Fruit fly (Drosophila melanogaster) whole organism, embryonic: ENCODE data around the gene CG17010.

Experiments
- Awh ChIP-seq: fragments of 200-800 bp; sonication (Bioruptor generic); IDR thresholded peaks from 2 replicates; pipeline ENCODE4, ENCODE4 v1.3.6; 2022; ENCODE audit warnings: missing biosample characterization, missing genetic modification characterization
- CG10267 ChIP-seq: fragments of 200-800 bp; sonication (Bioruptor generic); optimal IDR thresholded peaks from 2 replicates; lab custom pipeline; 2018; ENCODE audit warnings: missing biosample characterization, mild to moderate bottlenecking, missing genetic modification characterization, moderate library complexity
- CG10462 ChIP-seq: fragments of 200-800 bp; sonication (Bioruptor generic); optimal IDR thresholded peaks from 2 replicates; lab custom pipeline; 2016; ENCODE audit warnings: missing biosample characterization, missing genetic modification characterization
- CG11723 ChIP-seq: fragments of 200-800 bp; sonication (Bioruptor generic); optimal IDR thresholded peaks from 2 replicates; lab custom pipeline; 2017; ENCODE audit warnings: missing biosample characterization, mild to moderate bottlenecking, missing genetic modification characterization
- CG1233 ChIP-seq: fragments of 200-800 bp; sonication (Bioruptor generic); optimal IDR thresholded peaks from 4 replicates; lab custom pipeline; 2018; ENCODE audit warnings: missing biosample characterization, mild to moderate bottlenecking, missing genetic modification characterization
- CG1603 ChIP-seq: fragments of 200-800 bp; sonication (Bioruptor generic); optimal IDR thresholded peaks from 2 replicates; lab custom pipeline; 2019; ENCODE audit warnings: missing biosample characterization, mild to moderate bottlenecking, missing genetic modification characterization, moderate library complexity
- CG17186 ChIP-seq: fragments of 200-800 bp; sonication (Bioruptor generic); optimal IDR thresholded peaks from 3 replicates; lab custom pipeline; 2017; ENCODE audit warnings: missing biosample characterization, missing genetic modification reagents, missing genetic modification characterization
- CG18262 ChIP-seq: fragments of 200-800 bp; optimal IDR thresholded peaks from 3 replicates; lab custom pipeline; 2019; ENCODE audit warnings: missing biosample characterization, mild to moderate bottlenecking, missing genetic modification characterization, moderate library complexity
- CG2678 ChIP-seq: fragments of 200-800 bp; sonication (Bioruptor generic); optimal IDR thresholded peaks from 3 replicates; lab custom pipeline; 2019; ENCODE audit warnings: missing biosample characterization, mild to moderate bottlenecking, missing genetic modification characterization, moderate library complexity
- CG2875 ChIP-seq: fragments of 200-800 bp; sonication (Bioruptor generic); optimal IDR thresholded peaks from 2 replicates; lab custom pipeline; 2017; ENCODE audit warnings: missing biosample characterization, mild to moderate bottlenecking, missing genetic modification characterization, missing genetic modification reagents
- CG30020 ChIP-seq: fragments of 200-800 bp; optimal IDR thresholded peaks from 2 replicates; lab custom pipeline; 2019; ENCODE audit warnings: missing biosample characterization, mild to moderate bottlenecking, missing genetic modification characterization, moderate library complexity
- CG32767 ChIP-seq: fragments of 200-800 bp; sonication (Bioruptor generic); IDR thresholded peaks from 2 replicates; pipeline ENCODE4 v1.3.6; 2022; ENCODE audit warnings: missing biosample characterization, missing genetic modification characterization
- CG33213 ChIP-seq: fragments of 200-800 bp; sonication (Bioruptor generic); optimal IDR thresholded peaks from 3 replicates; lab custom pipeline; 2016; ENCODE audit warnings: missing biosample characterization, missing genetic modification characterization
- CG34376 ChIP-seq: fragments of 200-800 bp; sonication (Bioruptor generic); optimal IDR thresholded peaks from 2 replicates; lab custom pipeline; 2018; ENCODE audit warnings: missing biosample characterization, mild to moderate bottlenecking, missing genetic modification characterization
- CG34422 ChIP-seq: fragments of 200-800 bp; sonication (Bioruptor generic); IDR thresholded peaks from 3 replicates; pipeline ENCODE4 v1.3.6; 2022; ENCODE audit warnings: missing biosample characterization, missing genetic modification characterization
- CG5245 ChIP-seq: fragments of 200-800 bp; sonication (Bioruptor generic); optimal IDR thresholded peaks from 3 replicates; lab custom pipeline; 2016; ENCODE audit warnings: missing biosample characterization, missing genetic modification characterization
- CG6254 ChIP-seq: fragments of 200-800 bp; sonication (Bioruptor generic); optimal IDR thresholded peaks from 3 replicates; lab custom pipeline; 2017; ENCODE audit warnings: mild to moderate bottlenecking, missing biosample characterization, missing genetic modification reagents, missing genetic modification characterization
- CG6683 ChIP-seq: fragments of 200-800 bp; sonication (Bioruptor generic); optimal IDR thresholded peaks from 2 replicates; lab custom pipeline; 2017; ENCODE audit warnings: missing biosample characterization, mild to moderate bottlenecking, missing genetic modification characterization, missing genetic modification reagents
- CG7987 ChIP-seq: fragments of 200-800 bp; sonication (Bioruptor generic); optimal IDR thresholded peaks from 2 replicates; lab custom pipeline; 2018; ENCODE audit warnings: missing biosample characterization, mild to moderate bottlenecking, missing genetic modification characterization, moderate library complexity
- CG9215 ChIP-seq: fragments of 200-800 bp; sonication (Bioruptor generic); IDR thresholded peaks from 2 replicates; pipeline ENCODE4 v1.3.6; 2022; ENCODE audit warnings: missing biosample characterization, missing genetic modification characterization
- CTCF ChIP-seq: fragments of 200-800 bp; sonication (Bioruptor generic); optimal IDR thresholded peaks from 2 replicates; lab custom pipeline; 2017; ENCODE audit warnings: missing biosample characterization, mild to moderate bottlenecking, missing genetic modification characterization, moderate library complexity
- D19A ChIP-seq: fragments of 200-800 bp; optimal IDR thresholded peaks from 3 replicates; lab custom pipeline; 2019; ENCODE audit warnings: missing biosample characterization, mild to moderate bottlenecking, missing genetic modification characterization, moderate library complexity
- D19B ChIP-seq: fragments of 200-800 bp; sonication (Bioruptor generic); optimal IDR thresholded peaks from 2 replicates; lab custom pipeline; 2017; ENCODE audit warnings: missing biosample characterization, mild to moderate bottlenecking, missing genetic modification characterization
- Dll ChIP-seq: fragments of 200-800 bp; sonication (Bioruptor generic); IDR thresholded peaks from 4 replicates; pipeline ENCODE4 v1.3.6; 2022; ENCODE audit warnings: missing biosample characterization, missing genetic modification characterization; ENCODE audit not compliant: partially characterized antibody
- Hr3 ChIP-seq: fragments of 200-800 bp; sonication (Bioruptor generic); optimal IDR thresholded peaks from 3 replicates; lab custom pipeline; 2016; ENCODE audit warnings: missing biosample characterization, missing genetic modification characterization
- MBD-R2 ChIP-seq: fragments of 200-800 bp; sonication (Bioruptor generic); IDR thresholded peaks from 2 replicates; pipeline ENCODE4 v1.3.6; 2022; ENCODE audit warnings: missing biosample characterization, missing genetic modification characterization
- Max ChIP-seq: fragments of 200-800 bp; sonication (Bioruptor generic); optimal IDR thresholded peaks from 2 replicates; lab custom pipeline; 2016; ENCODE audit warnings: missing biosample characterization, mild to moderate bottlenecking, missing genetic modification characterization
- Meics ChIP-seq: fragments of 200-800 bp; sonication (Bioruptor generic); optimal IDR thresholded peaks from 2 replicates; lab custom pipeline; 2017; ENCODE audit warnings: missing biosample characterization, mild to moderate bottlenecking, missing genetic modification characterization
- Myb ChIP-seq: fragments of 200-800 bp; sonication (Bioruptor generic); optimal IDR thresholded peaks from 2 replicates; lab custom pipeline; 2016; ENCODE audit warnings: missing biosample characterization, missing genetic modification characterization
- Nf-YC ChIP-seq: fragments of 200-800 bp; optimal IDR thresholded peaks from 3 replicates; lab custom pipeline; 2019; ENCODE audit warnings: missing biosample characterization, mild to moderate bottlenecking, missing genetic modification characterization, moderate library complexity
- PHDP ChIP-seq: fragments of 200-800 bp; sonication (Bioruptor generic); optimal IDR thresholded peaks from 3 replicates; lab custom pipeline; 2018; ENCODE audit warnings: missing biosample characterization, mild to moderate bottlenecking, missing genetic modification characterization, moderate library complexity
- Sin3A ChIP-seq: fragments of >200 bp; optimal IDR thresholded peaks from 2 replicates; lab custom pipeline; 2018
- TFAM ChIP-seq: fragments of 200-800 bp; sonication (Bioruptor generic); optimal IDR thresholded peaks from 2 replicates; lab custom pipeline; 2017; ENCODE audit warnings: missing biosample characterization, missing genetic modification characterization, inconsistent platforms
- Taf1 ChIP-seq: fragments of 200-800 bp; sonication (Bioruptor generic); IDR thresholded peaks from 2 replicates; pipeline ENCODE4 v1.3.6; 2022; ENCODE audit warnings: missing biosample characterization, missing genetic modification characterization
- Trl ChIP-seq, 3 experiments: fragments of >200 bp in 2 of 3; fragments of 200-800 bp in 1 of 3; sonication (Bioruptor generic) in 1 of 3; optimal IDR thresholded peaks; 2 replicates in 1 of 3; 3 replicates in 2 of 3; lab custom pipeline; 2016 to 2017; ENCODE audit warnings: missing biosample characterization in 1 of 3, missing genetic modification characterization in 1 of 3
- ab ChIP-seq: fragments of 200-800 bp; sonication (Bioruptor generic); optimal IDR thresholded peaks from 2 replicates; lab custom pipeline; 2016; ENCODE audit warnings: missing biosample characterization, missing genetic modification characterization
- br ChIP-seq: fragments of >200 bp; optimal IDR thresholded peaks from 2 replicates; lab custom pipeline; 2017
- chif ChIP-seq, 2 experiments: fragments of 200-800 bp; sonication (Bioruptor generic); optimal IDR thresholded peaks; 3 replicates each; lab custom pipeline; 2016; ENCODE audit warnings: missing biosample characterization in 2 of 2, missing genetic modification characterization in 2 of 2
- chinmo ChIP-seq: fragments of 200-800 bp; sonication (Bioruptor generic); IDR thresholded peaks from 4 replicates; pipeline ENCODE4 v1.3.6; 2022; ENCODE audit warnings: missing biosample characterization, missing genetic modification characterization; ENCODE audit not compliant: partially characterized antibody
- dan ChIP-seq: fragments of 200-800 bp; sonication (Bioruptor generic); IDR thresholded peaks from 2 replicates; pipeline ENCODE4 v1.3.6; 2022; ENCODE audit warnings: missing biosample characterization, missing genetic modification characterization
- fd3F ChIP-seq: fragments of 200-800 bp; sonication (Bioruptor generic); optimal IDR thresholded peaks from 2 replicates; lab custom pipeline; 2018; ENCODE audit warnings: missing biosample characterization, mild to moderate bottlenecking, missing genetic modification characterization, moderate library complexity
- inv ChIP-seq: fragments of 200-800 bp; sonication (Bioruptor generic); IDR thresholded peaks from 2 replicates; pipeline ENCODE4 v1.3.6; 2022; ENCODE audit warnings: missing biosample characterization, missing genetic modification characterization; ENCODE audit not compliant: partially characterized antibody
- lbe ChIP-seq: fragments of 200-800 bp; sonication (Bioruptor generic); optimal IDR thresholded peaks from 2 replicates; lab custom pipeline; 2016; ENCODE audit warnings: missing biosample characterization, mild to moderate bottlenecking, missing genetic modification characterization
- lov ChIP-seq, 2 experiments: fragments of 200-800 bp in 1 of 2; fragments of >200 bp in 1 of 2; sonication (Bioruptor generic) in 1 of 2; IDR thresholded peaks in 1 of 2; optimal IDR thresholded peaks in 1 of 2; 2 replicates in 1 of 2; 3 replicates in 1 of 2; pipeline versions ENCODE4 v1.3.6 to Lab custom; 2017 to 2022; ENCODE audit warnings: missing biosample characterization in 1 of 2, missing genetic modification characterization in 1 of 2
- maf-S ChIP-seq: fragments of 200-800 bp; sonication (Bioruptor generic); optimal IDR thresholded peaks from 2 replicates; lab custom pipeline; 2016; ENCODE audit warnings: missing biosample characterization, missing genetic modification characterization
- nmo ChIP-seq: fragments of 200-800 bp; sonication (Bioruptor generic); optimal IDR thresholded peaks from 2 replicates; lab custom pipeline; 2018; ENCODE audit warnings: missing biosample characterization, mild to moderate bottlenecking, missing genetic modification characterization, moderate library complexity
- pfk ChIP-seq: fragments of 200-800 bp; sonication (Bioruptor generic); optimal IDR thresholded peaks from 2 replicates; lab custom pipeline; 2018; ENCODE audit warnings: missing biosample characterization, mild to moderate bottlenecking, missing genetic modification characterization, moderate library complexity
- run ChIP-seq: fragments of 200-800 bp; sonication (Bioruptor generic); optimal IDR thresholded peaks from 3 replicates; lab custom pipeline; 2018; ENCODE audit warnings: missing biosample characterization, mild to moderate bottlenecking, missing genetic modification characterization
- sna ChIP-seq: fragments of 200-800 bp; sonication (Bioruptor generic); IDR thresholded peaks from 2 replicates; pipeline ENCODE4 v1.3.6; 2022; ENCODE audit warnings: missing biosample characterization, missing genetic modification characterization; ENCODE audit not compliant: partially characterized antibody
- vvl ChIP-seq: fragments of 200-800 bp; sonication (Bioruptor generic); IDR thresholded peaks from 2 replicates; pipeline ENCODE4 v1.3.6; 2022; ENCODE audit warnings: missing biosample characterization, missing genetic modification characterization

Gene CG17010

DNA sequence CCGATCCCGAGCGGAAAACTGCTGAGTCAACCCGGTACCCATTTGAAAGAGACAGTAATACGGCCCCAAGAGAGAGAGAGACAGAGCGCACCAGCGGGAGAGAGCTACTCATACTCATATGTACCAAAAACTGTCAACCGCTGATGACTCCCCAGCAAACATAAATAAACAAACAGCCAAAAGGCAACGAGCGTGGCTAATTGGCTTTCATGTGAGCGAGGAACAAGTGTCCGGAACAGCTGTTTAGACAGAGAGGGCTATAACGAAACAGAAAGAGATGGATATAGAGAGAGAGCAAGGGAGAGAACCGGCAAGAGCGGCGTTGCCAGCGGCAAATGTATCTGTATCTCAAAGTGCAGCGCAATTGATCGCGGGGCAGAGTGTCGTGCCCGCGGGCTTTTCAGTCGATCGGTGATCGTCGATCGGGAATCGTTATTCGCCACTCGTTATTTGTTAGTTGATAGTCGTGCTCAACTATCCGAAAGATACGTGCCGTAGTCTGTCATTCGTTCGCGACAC is 9.8 kb downstream of the CG17010 start (continued):
- no peak for TF ChIP-seq CG5245 (GFP tag; lab: Kevin White, UChicago)
- TF ChIP-seq CG6254 (GFP tag; lab: Kevin White, UChicago): peak; percentile 2
- no peak for TF ChIP-seq dan
- no peak for TF ChIP-seq Max (GFP tag; lab: Kevin White, UChicago)
- no peak for TF ChIP-seq fd3F (GFP tag; lab: Kevin White, UChicago)
- no peak for TF ChIP-seq CG9215
- no peak for TF ChIP-seq TFAM (GFP tag; lab: Kevin White, UChicago)
- peak; percentile 40 for TF ChIP-seq CG34376 (GFP tag; lab: Kevin White, UChicago)
- peak; percentile 76 for TF ChIP-seq Awh (GFP tag; lab: Robert Waterston, UW)
- TF ChIP-seq Taf1: no peak
- no peak for TF ChIP-seq inv
- no peak for TF ChIP-seq Myb (GFP tag; lab: Kevin White, UChicago)
- peak; percentile 45 for TF ChIP-seq PHDP
- peak; percentile 56 for TF ChIP-seq sna
- TF ChIP-seq CG32767: peak; percentile 69
- no peak for TF ChIP-seq chif (GFP tag; optimal IDR thresholded peaks at IDR 0.05; lab: Kevin White, UChicago)
- peak; percentile 18 for TF ChIP-seq nmo
- TF ChIP-seq CG33213: no peak
- TF ChIP-seq CG17186 (GFP tag; lab: Kevin White, UChicago): no peak
- TF ChIP-seq CG34422: peak; percentile 53; the same call in 1 of the 3 replicates
- TF ChIP-seq CG11723: peak; percentile 58
- TF ChIP-seq run (tag; lab: Kevin White, UChicago): peak; percentile 22
- no peak for TF ChIP-seq Sin3A
- TF ChIP-seq lov (optimal IDR thresholded peaks at IDR 0.05; lab: Kevin White, UChicago): no peak
- TF ChIP-seq lov (GFP tag; IDR thresholded peaks at IDR 0.05; lab: Robert Waterston, UW): no peak
- peak; percentile 39 for TF ChIP-seq CG2678 (tag; lab: Kevin White, UChicago)
- no peak for TF ChIP-seq D19B (GFP tag; lab: Kevin White, UChicago)
- TF ChIP-seq CG10462 (GFP tag; lab: Kevin White, UChicago): no peak
- peak; percentile 7 for TF ChIP-seq CG18262 (tag; lab: Kevin White, UChicago)
- peak; percentile 31 for TF ChIP-seq D19A (tag; lab: Kevin White, UChicago)
- peak; percentile 22 for TF ChIP-seq CG6683 (GFP tag; lab: Kevin White, UChicago)
- peak; percentile 42 for TF ChIP-seq CG1603 (tag; lab: Kevin White, UChicago)
- TF ChIP-seq Meics (GFP tag; lab: Kevin White, UChicago): no peak
- TF ChIP-seq ab (GFP tag; lab: Kevin White, UChicago): no peak
- peak; percentile 38 for TF ChIP-seq CG7987 (GFP tag; lab: Kevin White, UChicago)
- peak; percentile 1 for TF ChIP-seq CG10267 (tag; lab: Kevin White, UChicago)
- peak; percentile 55; the same call in 2 of the 4 replicates for TF ChIP-seq Dll (GFP tag; lab: Robert Waterston, UW)
- peak; percentile 54 for TF ChIP-seq CG1233
- peak; percentile 96 for TF ChIP-seq chinmo
- no peak for TF ChIP-seq MBD-R2 (GFP tag; lab: Robert Waterston, UW)
- TF ChIP-seq lbe (GFP tag; lab: Kevin White, UChicago): peak; percentile 21
- peak; percentile 67; the same call in 1 of the 2 replicates for TF ChIP-seq vvl
- TF ChIP-seq maf-S (GFP tag; lab: Kevin White, UChicago): no peak
- TF ChIP-seq Nf-YC: peak; percentile 74
- TF ChIP-seq br: no peak
- TF ChIP-seq CG2875 (GFP tag; lab: Kevin White, UChicago): peak; percentile 1
- peak; percentile 30 for TF ChIP-seq CTCF
- peak; percentile 87 to 88 for TF ChIP-seq Trl (optimal IDR thresholded peaks at IDR 0.05; lab: Kevin White, UChicago)
- peak; percentile 43 for TF ChIP-seq Trl (GFP tag; optimal IDR thresholded peaks at IDR 0.05; lab: Kevin White, UChicago)
- TF ChIP-seq CG30020 (tag; lab: Kevin White, UChicago): no peak
- TF ChIP-seq Hr3 (GFP tag; lab: Kevin White, UChicago): no peak
- TF ChIP-seq pfk: peak; percentile 30
